Worm (Caenorhabditis elegans): ENCODE measurements around the gene scl-15.

- no peak for TF ChIP-seq lin-13 (GFP tag; optimal IDR thresholded peaks at IDR 0.05)
- TF ChIP-seq alr-1 (tag; optimal IDR thresholded peaks at IDR 0.05), result no peak
- no peak for TF ChIP-seq unc-62 (GFP tag; optimal IDR thresholded peaks at IDR 0.05)
- no peak for TF ChIP-seq ZK546.5 (tag; optimal IDR thresholded peaks at IDR 0.05)
- no peak for TF ChIP-seq nhr-11 (tag; optimal IDR thresholded peaks at IDR 0.05)
- no peak for TF ChIP-seq elt-1 (tag; optimal IDR thresholded peaks at IDR 0.05)
- no peak for TF ChIP-seq nhr-6 (tag; optimal IDR thresholded peaks at IDR 0.05)
- TF ChIP-seq nhr-237 (tag; optimal IDR thresholded peaks at IDR 0.05), result no peak
- TF ChIP-seq fos-1 (tag; optimal IDR thresholded peaks at IDR 0.05), result no peak
- no peak for TF ChIP-seq sma-3 (GFP tag; optimal IDR thresholded peaks at IDR 0.05)
- TF ChIP-seq ama-1 (optimal IDR thresholded peaks at IDR 0.05), result no peak
These were observed 9.5 kb downstream of the scl-15 start, which contains the start of gene F02E11.3 for ce11 chrII:3274923-3275322.
